Worm (Caenorhabditis elegans): Measurements from ENCODE around the gene D2045.9.

Gene D2045.9

ce11 chrIII:10506699-10507248 lies 31.7 kb downstream of the D2045.9 start, which contains the start of the genes sip-1 and sly-1 (continued):
- TF ChIP-seq T26A5.8 (tag; optimal IDR thresholded peaks at IDR 0.05) (no peak), tbp1 (GFP tag; optimal IDR thresholded peaks at IDR 0.05) (peak; percentile 40)

DNA sequence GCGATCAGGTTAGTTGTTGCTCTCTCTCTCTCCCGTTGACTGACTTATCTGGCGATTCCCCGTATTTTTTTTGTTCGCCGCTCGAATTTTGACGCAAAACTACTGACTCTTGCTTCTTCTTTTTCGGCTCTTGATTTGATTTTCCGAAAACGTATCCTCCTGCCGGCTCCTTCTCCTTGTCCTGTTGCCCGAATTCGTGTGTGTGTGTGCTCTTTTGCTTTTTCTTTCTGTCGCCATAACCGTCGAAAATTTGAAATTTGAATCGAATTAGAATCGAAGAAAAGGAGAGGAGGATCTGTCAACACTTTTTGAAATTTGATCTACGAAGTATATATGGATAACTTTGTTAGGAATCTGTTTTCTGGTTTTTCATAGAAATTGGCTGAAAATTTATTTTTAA lies 37.5 kb downstream of the D2045.9 start:
- TF ChIP-seq Y79H2A.3 (GFP tag; conservative IDR thresholded peaks at IDR 0.05) (no peak), snpc-4 (GFP tag; optimal IDR thresholded peaks at IDR 0.05) (no peak), snpc-4 (tag; optimal IDR thresholded peaks at IDR 0.05) (no peak), egl-44 (GFP tag; IDR thresholded peaks at IDR 0.05) (no peak), ets-4 (GFP tag; optimal IDR thresholded peaks at IDR 0.05) (no peak)

DNA sequence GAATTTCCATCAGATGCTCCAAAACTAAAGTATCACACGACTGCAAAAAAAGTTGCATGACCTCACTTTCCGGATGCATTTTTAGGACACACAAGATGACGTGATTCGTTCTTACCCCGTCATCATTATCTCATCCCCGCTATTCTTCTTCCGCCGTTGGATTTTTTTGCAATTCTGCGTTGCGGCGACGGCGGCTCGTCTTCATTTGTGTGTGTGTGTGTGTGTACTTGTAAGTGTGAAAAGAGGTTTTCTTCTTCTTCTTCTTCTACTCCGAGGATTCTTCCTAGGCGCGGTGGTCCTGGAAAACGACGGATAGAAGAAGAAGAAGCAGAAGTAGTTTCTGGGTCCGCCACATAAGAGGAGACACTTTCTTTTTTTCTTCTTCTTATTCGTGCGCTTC lies 40.7 kb downstream of the D2045.9 start:
- TF ChIP-seq F39B2.1 (GFP tag; IDR thresholded peaks at IDR 0.05), result no peak

DNA sequence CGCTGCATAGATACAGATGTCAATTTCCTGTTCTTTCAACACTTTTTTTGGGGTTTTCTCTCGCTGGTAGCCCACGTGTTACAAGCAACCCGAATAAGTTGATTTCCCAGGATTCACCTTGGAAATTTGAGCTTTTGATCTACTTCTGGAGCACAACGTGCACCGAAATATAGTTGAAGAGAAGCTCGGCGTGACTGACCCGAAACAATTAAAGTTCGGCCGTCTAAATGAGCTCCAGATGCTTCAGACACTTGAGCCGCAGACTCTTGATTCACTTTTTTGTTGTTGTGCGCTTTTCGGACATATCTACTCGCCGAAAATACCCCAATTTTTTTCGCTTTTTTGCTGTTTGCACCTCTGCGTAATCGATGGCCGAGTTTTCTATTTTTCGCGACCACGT lies 43.8 kb downstream of the D2045.9 start:
- TF ChIP-seq fkh-3 (tag; optimal IDR thresholded peaks at IDR 0.05), result no peak
- TF ChIP-seq nfyb-1 (GFP tag; IDR thresholded peaks at IDR 0.05), result 0 out of 2 replicates have a peak, but pooled peaks have one; percentile 51

- TF ChIP-seq tbx-9 (tag; optimal IDR thresholded peaks at IDR 0.05; ENCODE audit: borderline replicate concordance) (no peak), Y53G8AR.9 (GFP tag; conservative IDR thresholded peaks at IDR 0.05) (no peak), aptf-3 (GFP tag; IDR thresholded peaks at IDR 0.05) (no peak), die-1 (tag; optimal IDR thresholded peaks at IDR 0.05) (no peak), hrde-1 (tag; optimal IDR thresholded peaks at IDR 0.05; ENCODE audit: borderline replicate concordance) (no peak), chd-7 (tag; optimal IDR thresholded peaks at IDR 0.05) (no peak), hmg-1.2 (GFP tag; IDR thresholded peaks at IDR 0.05) (no peak), sea-2 (GFP tag; IDR thresholded peaks at IDR 0.05) (no peak), let-607 (tag; optimal IDR thresholded peaks at IDR 0.05) (no peak), ceh-58 (GFP tag; IDR thresholded peaks at IDR 0.05) (no peak), sptf-2 (GFP tag; optimal IDR thresholded peaks at IDR 0.05) (no peak), dpff-1 (tag; optimal IDR thresholded peaks at IDR 0.05) (no peak), Y67H2A.10 (GFP tag; conservative IDR thresholded peaks at IDR 0.05) (no peak), ztf-6 (GFP tag; IDR thresholded peaks at IDR 0.05) (no peak), mcd-1 (GFP tag; IDR thresholded peaks at IDR 0.05) (no peak)
Measured at ce11 chrIII:10519615-10520014, 44.6 kb downstream of the D2045.9 start.

DNA sequence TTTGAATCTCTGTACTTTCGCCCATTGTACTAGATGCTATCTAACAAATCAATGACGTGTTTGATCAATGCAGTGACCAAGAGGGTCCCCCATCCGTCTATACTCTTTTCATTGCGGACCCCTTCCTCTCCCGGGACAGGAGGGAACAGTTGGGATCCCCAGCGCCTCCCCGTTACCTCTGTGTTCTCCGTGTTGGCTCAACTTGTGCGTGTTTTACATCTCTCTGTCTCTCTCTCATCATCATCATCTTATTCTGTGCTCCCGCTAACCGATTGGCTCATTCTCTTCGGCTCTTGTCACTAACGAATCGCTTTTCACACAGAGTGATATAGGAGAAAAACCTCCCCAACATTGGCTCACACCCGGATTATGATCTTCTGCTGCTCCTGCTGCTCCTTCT lies 45.5 kb downstream of the D2045.9 start, which contains the start of gene unc-49:
Gene unc-49 (plus strand): TSS at position 240 of the 400 bp plus-strand sequence.
- TF ChIP-seq lsl-1 (GFP tag; optimal IDR thresholded peaks at IDR 0.05) (no peak), Y95B8A.8 (GFP tag; IDR thresholded peaks at IDR 0.05) (no peak), egrh-3 (GFP tag; IDR thresholded peaks at IDR 0.05) (0 out of 2 replicates have a peak, but pooled peaks have one; percentile 6), snpc-3.4 (tag; optimal IDR thresholded peaks at IDR 0.05) (no peak)

DNA sequence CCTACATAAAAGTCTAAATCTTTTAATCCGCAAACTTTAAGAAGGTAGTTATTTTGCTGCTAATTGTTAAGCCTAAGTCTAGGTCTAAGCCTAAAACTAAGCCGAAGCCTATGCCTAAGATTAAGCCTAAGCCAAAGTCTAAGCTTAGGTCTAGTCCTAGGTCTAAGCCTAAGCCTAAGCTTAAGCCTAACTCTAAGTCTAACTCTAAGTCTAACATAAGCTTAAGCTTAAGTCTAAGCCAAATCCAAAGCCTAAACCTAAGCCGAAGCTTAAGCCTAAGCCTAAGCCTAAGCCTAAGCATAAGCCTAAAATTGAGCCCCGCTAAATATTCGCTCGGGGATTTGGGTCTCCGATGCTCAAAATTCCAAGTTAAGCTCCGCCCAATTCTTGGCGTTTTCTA lies 46.2 kb downstream of the D2045.9 start:
- TF ChIP-seq Y95B8A.8 (GFP tag; IDR thresholded peaks at IDR 0.05), result no peak
- no peak for TF ChIP-seq let-526 (GFP tag; IDR thresholded peaks at IDR 0.05)
- TF ChIP-seq madf-3 (GFP tag; IDR thresholded peaks at IDR 0.05), result no peak
- TF ChIP-seq nhr-27 (tag; optimal IDR thresholded peaks at IDR 0.05), result no peak
- TF ChIP-seq tlf-1 (GFP tag; optimal IDR thresholded peaks at IDR 0.05), result no peak
- TF ChIP-seq dpff-1 (tag; optimal IDR thresholded peaks at IDR 0.05), result no peak
- no peak for TF ChIP-seq cebp-1 (GFP tag; IDR thresholded peaks at IDR 0.05)
- no peak for TF ChIP-seq cebp-1 (tag; optimal IDR thresholded peaks at IDR 0.05)
- no peak for TF ChIP-seq F33H1.4 (GFP tag; IDR thresholded peaks at IDR 0.05)
- TF ChIP-seq T07F8.4 (tag; optimal IDR thresholded peaks at IDR 0.05), result no peak
- TF ChIP-seq fkh-3 (tag; optimal IDR thresholded peaks at IDR 0.05), result no peak
- no peak for TF ChIP-seq hlh-26 (GFP tag; conservative IDR thresholded peaks at IDR 0.05)
- TF ChIP-seq nfya-1 (tag; optimal IDR thresholded peaks at IDR 0.05; ENCODE audit: borderline replicate concordance, insufficient read depth), result no peak
